Fruit fly (Drosophila melanogaster) whole organism, embryonic: ENCODE results near the gene CG32816.

Experiments
- B-H2 ChIP-seq: fragments of 200-800 bp; sonication (Bioruptor generic); optimal IDR thresholded peaks from 2 replicates; lab custom pipeline; 2018; ENCODE audit warnings: missing biosample characterization, mild to moderate bottlenecking, missing genetic modification characterization
- CG10147 ChIP-seq: fragments of 200-800 bp; sonication (Bioruptor generic); optimal IDR thresholded peaks from 2 replicates; lab custom pipeline; 2019; ENCODE audit warnings: missing biosample characterization, mild to moderate bottlenecking, missing genetic modification characterization, moderate library complexity
- CG10431 ChIP-seq: fragments of 200-800 bp; sonication (Bioruptor generic); optimal IDR thresholded peaks from 3 replicates; lab custom pipeline; 2018; ENCODE audit warnings: missing biosample characterization, mild to moderate bottlenecking, missing genetic modification characterization
- CG11456 ChIP-seq: fragments of 200-800 bp; sonication (Bioruptor generic); IDR thresholded peaks from 3 replicates; pipeline ENCODE4 v1.3.6; 2022; ENCODE audit warnings: missing biosample characterization, missing genetic modification characterization
- CG12104 ChIP-seq: fragments of 200-800 bp; sonication (Bioruptor generic); optimal IDR thresholded peaks from 3 replicates; lab custom pipeline; 2016; ENCODE audit warnings: missing biosample characterization, missing genetic modification characterization
- CG12299 ChIP-seq: fragments of 200-800 bp; sonication (Bioruptor generic); optimal IDR thresholded peaks from 2 replicates; lab custom pipeline; 2018; ENCODE audit warnings: missing biosample characterization, mild to moderate bottlenecking, missing genetic modification characterization
- CG1233 ChIP-seq: fragments of 200-800 bp; sonication (Bioruptor generic); optimal IDR thresholded peaks from 4 replicates; lab custom pipeline; 2018; ENCODE audit warnings: missing biosample characterization, mild to moderate bottlenecking, missing genetic modification characterization
- CG13894 ChIP-seq: fragments of 200-800 bp; sonication (Bioruptor generic); optimal IDR thresholded peaks from 3 replicates; lab custom pipeline; 2018; ENCODE audit warnings: missing biosample characterization, mild to moderate bottlenecking, missing genetic modification characterization, moderate library complexity
- CG15479 ChIP-seq: fragments of 200-800 bp; sonication (Bioruptor generic); optimal IDR thresholded peaks from 3 replicates; lab custom pipeline; 2019; ENCODE audit warnings: missing biosample characterization, mild to moderate bottlenecking, missing genetic modification characterization, moderate library complexity
- CG16779 ChIP-seq: fragments of 200-800 bp; sonication (Bioruptor generic); IDR thresholded peaks from 2 replicates; pipeline ENCODE4 v1.3.6; 2022; ENCODE audit warnings: missing biosample characterization, missing genetic modification characterization
- CG17328 ChIP-seq: fragments of 200-800 bp; sonication (Bioruptor generic); IDR thresholded peaks from 2 replicates; pipeline ENCODE4 v1.3.6; 2022; ENCODE audit warnings: missing biosample characterization, missing genetic modification characterization
- CG18476 ChIP-seq: fragments of 200-800 bp; sonication (Bioruptor generic); optimal IDR thresholded peaks from 2 replicates; lab custom pipeline; 2016; ENCODE audit warnings: missing biosample characterization, mild to moderate bottlenecking, missing genetic modification characterization
- CG30020 ChIP-seq: fragments of 200-800 bp; optimal IDR thresholded peaks from 2 replicates; lab custom pipeline; 2019; ENCODE audit warnings: missing biosample characterization, mild to moderate bottlenecking, missing genetic modification characterization, moderate library complexity
- CG30431 ChIP-seq: fragments of 200-800 bp; sonication (Bioruptor generic); optimal IDR thresholded peaks from 2 replicates; lab custom pipeline; 2017; ENCODE audit warnings: missing biosample characterization, missing genetic modification characterization
- CG32767 ChIP-seq: fragments of 200-800 bp; sonication (Bioruptor generic); IDR thresholded peaks from 2 replicates; pipeline ENCODE4 v1.3.6; 2022; ENCODE audit warnings: missing biosample characterization, missing genetic modification characterization
- CG32772 ChIP-seq: fragments of 200-800 bp; sonication (Bioruptor generic); IDR thresholded peaks from 2 replicates; pipeline ENCODE4 v1.3.6; 2022; ENCODE audit warnings: missing biosample characterization, missing genetic modification characterization
- CG34376 ChIP-seq: fragments of 200-800 bp; sonication (Bioruptor generic); optimal IDR thresholded peaks from 2 replicates; lab custom pipeline; 2018; ENCODE audit warnings: missing biosample characterization, mild to moderate bottlenecking, missing genetic modification characterization
- CG7839 ChIP-seq: fragments of 200-800 bp; sonication (Bioruptor generic); optimal IDR thresholded peaks from 3 replicates; lab custom pipeline; 2018; ENCODE audit warnings: missing biosample characterization, mild to moderate bottlenecking, missing genetic modification characterization, moderate library complexity
- CG8281 ChIP-seq: fragments of 200-800 bp; sonication (Bioruptor generic); optimal IDR thresholded peaks from 2 replicates; lab custom pipeline; 2018; ENCODE audit warnings: missing biosample characterization, mild to moderate bottlenecking, missing genetic modification characterization, moderate library complexity
- CG9797 ChIP-seq: fragments of 200-800 bp; sonication (Bioruptor generic); optimal IDR thresholded peaks from 3 replicates; lab custom pipeline; 2018; ENCODE audit warnings: missing biosample characterization, mild to moderate bottlenecking, missing genetic modification characterization
- Dbx ChIP-seq: fragments of 200-800 bp; sonication (Bioruptor generic); IDR thresholded peaks from 3 replicates; pipeline ENCODE4 v1.3.6; 2022; ENCODE audit warnings: missing biosample characterization, missing genetic modification characterization
- Doc2 ChIP-seq: fragments of 200-800 bp; sonication (Bioruptor generic); IDR thresholded peaks from 2 replicates; pipeline ENCODE4 v1.3.6; 2022; ENCODE audit warnings: missing biosample characterization, missing genetic modification characterization
- Fer1 ChIP-seq: fragments of 200-800 bp; sonication (Bioruptor generic); optimal IDR thresholded peaks from 2 replicates; lab custom pipeline; 2017; ENCODE audit warnings: missing biosample characterization, mild to moderate bottlenecking, missing genetic modification characterization
- HLH54F ChIP-seq: fragments of 200-800 bp; sonication (Bioruptor generic); optimal IDR thresholded peaks from 3 replicates; lab custom pipeline; 2016; ENCODE audit warnings: missing biosample characterization, missing genetic modification characterization
- HLHmδ ChIP-seq: fragments of 200-800 bp; sonication (Bioruptor generic); optimal IDR thresholded peaks from 2 replicates; lab custom pipeline; 2018; ENCODE audit warnings: missing biosample characterization, mild to moderate bottlenecking, missing genetic modification characterization, moderate library complexity
- Hmr ChIP-seq: fragments of 200-800 bp; sonication (Bioruptor generic); optimal IDR thresholded peaks from 3 replicates; lab custom pipeline; 2017; ENCODE audit warnings: mild to moderate bottlenecking, missing biosample characterization, missing genetic modification reagents, missing genetic modification characterization
- Lim3 ChIP-seq: fragments of 200-800 bp; sonication (Bioruptor generic); IDR thresholded peaks from 2 replicates; pipeline ENCODE4 v1.3.6; 2022; ENCODE audit warnings: missing biosample characterization, missing genetic modification characterization
- Ravus ChIP-seq: fragments of 200-800 bp; sonication (Bioruptor generic); IDR thresholded peaks from 2 replicates; pipeline ENCODE4 v1.3.6; 2022; ENCODE audit warnings: missing biosample characterization, missing genetic modification characterization
- Spps ChIP-seq: fragments of 200-800 bp; sonication (Bioruptor generic); optimal IDR thresholded peaks from 2 replicates; lab custom pipeline; 2018; ENCODE audit warnings: missing biosample characterization, mild to moderate bottlenecking, missing genetic modification characterization
- bab2 ChIP-seq: fragments of 200-800 bp; sonication (Bioruptor generic); optimal IDR thresholded peaks from 2 replicates; lab custom pipeline; 2016; ENCODE audit warnings: missing biosample characterization, missing genetic modification characterization
- chif ChIP-seq, 2 experiments: fragments of 200-800 bp; sonication (Bioruptor generic); optimal IDR thresholded peaks; 3 replicates each; lab custom pipeline; 2016; ENCODE audit warnings: missing biosample characterization in 2 of 2, missing genetic modification characterization in 2 of 2
- eyg ChIP-seq: fragments of 200-800 bp; sonication (Bioruptor generic); optimal IDR thresholded peaks from 3 replicates; lab custom pipeline; 2016; ENCODE audit warnings: missing biosample characterization, missing genetic modification characterization
- gfzf ChIP-seq: fragments of 200-800 bp; sonication (Bioruptor generic); optimal IDR thresholded peaks from 2 replicates; lab custom pipeline; 2016; ENCODE audit warnings: missing biosample characterization, mild to moderate bottlenecking, missing genetic modification characterization, moderate library complexity
- gt ChIP-seq: fragments of 200-800 bp; sonication (Bioruptor generic); IDR thresholded peaks from 2 replicates; pipeline ENCODE4 v1.3.6; 2022; ENCODE audit warnings: missing biosample characterization, missing genetic modification characterization
- h ChIP-seq: fragments of >200 bp; optimal IDR thresholded peaks from 2 replicates; lab custom pipeline; 2017
- hbn ChIP-seq: fragments of 200-800 bp; sonication (Bioruptor generic); IDR thresholded peaks from 2 replicates; pipeline ENCODE4 v1.3.6; 2022; ENCODE audit warnings: missing biosample characterization, missing genetic modification characterization; ENCODE audit not compliant: partially characterized antibody
- insv ChIP-seq, 2 experiments: fragments of 200-800 bp; sonication (Bioruptor generic); optimal IDR thresholded peaks; 3 replicates each; lab custom pipeline; 2016 to 2018; ENCODE audit warnings: missing biosample characterization in 2 of 2, missing genetic modification characterization in 2 of 2
- prd ChIP-seq, 3 experiments: fragments of >200 bp in 2 of 3; fragments of 200-800 bp in 1 of 3; sonication (Bioruptor generic) in 1 of 3; optimal IDR thresholded peaks in 2 of 3; IDR thresholded peaks in 1 of 3; 2 replicates in 2 of 3; 3 replicates in 1 of 3; pipeline versions ENCODE4 v1.3.6 to Lab custom; 2017 to 2022; ENCODE audit warnings: missing biosample characterization in 1 of 3, missing genetic modification characterization in 1 of 3
- repo ChIP-seq: fragments of 200-800 bp; sonication (Bioruptor generic); optimal IDR thresholded peaks from 2 replicates; lab custom pipeline; 2016; ENCODE audit warnings: missing biosample characterization, missing genetic modification characterization
- run ChIP-seq: fragments of 200-800 bp; sonication (Bioruptor generic); optimal IDR thresholded peaks from 3 replicates; lab custom pipeline; 2018; ENCODE audit warnings: missing biosample characterization, mild to moderate bottlenecking, missing genetic modification characterization
- salm ChIP-seq: fragments of 200-800 bp; sonication (Bioruptor generic); optimal IDR thresholded peaks from 2 replicates; lab custom pipeline; 2018; ENCODE audit warnings: missing biosample characterization, mild to moderate bottlenecking, missing genetic modification characterization
- sens ChIP-seq: fragments of 200-800 bp; sonication (Bioruptor generic); peaks from one replicate; lab custom pipeline; 2016; ENCODE audit warnings: missing biosample characterization, missing genetic modification characterization
- sisA ChIP-seq: fragments of 200-800 bp; sonication (Bioruptor generic); IDR thresholded peaks from 2 replicates; pipeline ENCODE4 v1.3.6; 2022; ENCODE audit warnings: missing biosample characterization, missing genetic modification characterization
- slp2 ChIP-seq: fragments of 200-800 bp; sonication (Bioruptor generic); optimal IDR thresholded peaks from 2 replicates; lab custom pipeline; 2016; ENCODE audit warnings: missing biosample characterization, missing genetic modification characterization
- sug ChIP-seq: fragments of 200-800 bp; optimal IDR thresholded peaks from 2 replicates; lab custom pipeline; 2019; ENCODE audit warnings: missing biosample characterization, mild to moderate bottlenecking, missing genetic modification characterization, moderate library complexity
- tap ChIP-seq: fragments of 200-800 bp; optimal IDR thresholded peaks from 3 replicates; lab custom pipeline; 2019; ENCODE audit warnings: missing biosample characterization, mild to moderate bottlenecking, missing genetic modification characterization, moderate library complexity
- tx ChIP-seq: fragments of 200-800 bp; sonication (Bioruptor generic); optimal IDR thresholded peaks from 2 replicates; lab custom pipeline; 2016; ENCODE audit warnings: missing biosample characterization, missing genetic modification characterization
- vnd ChIP-seq: fragments of 200-800 bp; sonication (Bioruptor generic); IDR thresholded peaks from 3 replicates; pipeline ENCODE4 v1.3.6; 2022; ENCODE audit warnings: missing biosample characterization, missing genetic modification characterization; ENCODE audit not compliant: partially characterized antibody
- zfh2 ChIP-seq: fragments of 200-800 bp; sonication (Bioruptor generic); optimal IDR thresholded peaks from 2 replicates; lab custom pipeline; 2016; ENCODE audit warnings: missing biosample characterization, missing genetic modification characterization

Gene CG32816

dm6 chrX:279097-279727 lies 191.3 kb downstream of the CG32816 start, which contains the start of the genes CG3777 and ewg (continued):
- no peak for TF ChIP-seq tx (GFP tag; lab: Kevin White, UChicago)
- peak; percentile 35 for TF ChIP-seq Hmr (GFP tag; lab: Kevin White, UChicago)
- TF ChIP-seq CG15479 (GFP tag; lab: Kevin White, UChicago) = peak; percentile 65
- no peak for TF ChIP-seq Lim3
- TF ChIP-seq bab2 = no peak
- TF ChIP-seq CG13894 (tag; lab: Kevin White, UChicago) = peak; percentile 39
- no peak for TF ChIP-seq eyg (GFP tag; lab: Kevin White, UChicago)
- TF ChIP-seq CG16779 (GFP tag; lab: Robert Waterston, UW) = no peak
- TF ChIP-seq tap = no peak
- peak; percentile 96 for TF ChIP-seq CG10431
- peak; percentile 21 for TF ChIP-seq sug
- no peak for TF ChIP-seq Ravus (GFP tag; lab: Robert Waterston, UW)
- TF ChIP-seq Dbx (GFP tag; lab: Robert Waterston, UW) = no peak
- TF ChIP-seq CG9797 (GFP tag; lab: Kevin White, UChicago) = peak; percentile 93
- TF ChIP-seq CG12104 (GFP tag; lab: Kevin White, UChicago) = no peak
- TF ChIP-seq B-H2 (GFP tag; lab: Kevin White, UChicago) = peak; percentile 25
- no peak for TF ChIP-seq Spps (tag; lab: Kevin White, UChicago)
- TF ChIP-seq HLH54F (GFP tag; lab: Kevin White, UChicago) = no peak
- no peak for TF ChIP-seq chif (GFP tag; optimal IDR thresholded peaks at IDR 0.05; lab: Kevin White, UChicago)
- peak; percentile 86 for TF ChIP-seq sens (GFP tag; lab: Kevin White, UChicago)
- TF ChIP-seq CG18476 = no peak
- peak; percentile 26 for TF ChIP-seq CG34376
- no peak for TF ChIP-seq run
- TF ChIP-seq CG8281 (tag; lab: Kevin White, UChicago) = no peak
- peak; percentile 49 for TF ChIP-seq CG30020 (tag; lab: Kevin White, UChicago)

dm6 chrX:278370-279096 lies 192.0 kb downstream of the CG32816 start:
- TF ChIP-seq Doc2 (GFP tag; lab: Robert Waterston, UW) = no peak
- no peak for TF ChIP-seq zfh2 (GFP tag; lab: Kevin White, UChicago)
- TF ChIP-seq insv (GFP tag; optimal IDR thresholded peaks at IDR 0.05; lab: Kevin White, UChicago) = peak; percentile 53 to 93
- no peak for TF ChIP-seq hbn (GFP tag; lab: Robert Waterston, UW)
- no peak for TF ChIP-seq h (lab: Kevin White, UChicago)
- no peak for TF ChIP-seq CG30431 (GFP tag; lab: Kevin White, UChicago)
- no peak for TF ChIP-seq repo (GFP tag; lab: Kevin White, UChicago)
- no peak for TF ChIP-seq vnd (GFP tag; lab: Robert Waterston, UW)
- no peak for TF ChIP-seq Fer1 (GFP tag; lab: Kevin White, UChicago)
- no peak for TF ChIP-seq salm (tag; lab: Kevin White, UChicago)
- TF ChIP-seq CG1233 (GFP tag; lab: Kevin White, UChicago) = no peak
- peak; percentile 40 for TF ChIP-seq Hmr (GFP tag; lab: Kevin White, UChicago)
- TF ChIP-seq CG32772 (GFP tag; lab: Robert Waterston, UW) = no peak
- no peak for TF ChIP-seq CG10147
- no peak for TF ChIP-seq slp2 (GFP tag; lab: Kevin White, UChicago)
- TF ChIP-seq HLHmδ (GFP tag; lab: Kevin White, UChicago) = no peak
- TF ChIP-seq sisA (GFP tag; lab: Robert Waterston, UW) = no peak
- TF ChIP-seq CG17328 (GFP tag; lab: Robert Waterston, UW) = no peak
- no peak for TF ChIP-seq CG11456 (GFP tag; lab: Robert Waterston, UW)
- TF ChIP-seq CG32767 (GFP tag; lab: Robert Waterston, UW) = peak; percentile 68; the same call in 1 of the 2 replicates
- no peak for TF ChIP-seq prd (optimal IDR thresholded peaks at IDR 0.05; lab: Kevin White, UChicago)
- no peak for TF ChIP-seq prd (GFP tag; IDR thresholded peaks at IDR 0.05; lab: Robert Waterston, UW)
- no peak for TF ChIP-seq CG12299 (tag; lab: Kevin White, UChicago)
- TF ChIP-seq Spps (tag; lab: Kevin White, UChicago) = no peak
- peak; percentile 3 for TF ChIP-seq CG7839 (tag; lab: Kevin White, UChicago)
- TF ChIP-seq gt = no peak
- TF ChIP-seq gfzf = no peak
